Worm (Caenorhabditis elegans) whole organism, L3 larva: ENCODE data around the gene hyls-1.

Source experiments
- aly-2 ChIP-seq: fragments of 150-350 bp; optimal IDR thresholded peaks from 2 replicates; lab custom pipeline; 2014; ENCODE audit warnings: missing biosample characterization, missing genetic modification characterization
- ama-1 ChIP-seq: fragments of 150-350 bp; optimal IDR thresholded peaks from 2 replicates; lab custom pipeline; 2018
- egl-5 ChIP-seq: fragments of 150-350 bp; optimal IDR thresholded peaks from 2 replicates; lab custom pipeline; 2017; ENCODE audit warnings: missing biosample characterization, missing genetic modification reagents, missing genetic modification characterization, inconsistent platforms
- nhr-12 ChIP-seq: fragments of 150-350 bp; optimal IDR thresholded peaks from 2 replicates; lab custom pipeline; 2014; ENCODE audit warnings: missing biosample characterization, missing genetic modification characterization
- nhr-23 ChIP-seq: fragments of 150-350 bp; optimal IDR thresholded peaks from 2 replicates; lab custom pipeline; 2014; ENCODE audit warnings: missing biosample characterization, missing genetic modification reagents, missing genetic modification characterization
- nhr-77 ChIP-seq: fragments of 150-350 bp; optimal IDR thresholded peaks from 2 replicates; lab custom pipeline; 2014; ENCODE audit warnings: missing biosample characterization, missing genetic modification characterization
- tbx-2 ChIP-seq: sonication (generic microtip); optimal IDR thresholded peaks from 2 replicates; lab custom pipeline; 2016; ENCODE audit warnings: mild to moderate bottlenecking, missing genetic modification characterization, missing compliant biosample characterization
- unc-62 ChIP-seq: fragments of 150-350 bp; sonication (generic microtip); optimal IDR thresholded peaks from 4 replicates; lab custom pipeline; 2014; ENCODE audit warnings: missing biosample characterization, missing genetic modification reagents, missing genetic modification characterization

DNA sequence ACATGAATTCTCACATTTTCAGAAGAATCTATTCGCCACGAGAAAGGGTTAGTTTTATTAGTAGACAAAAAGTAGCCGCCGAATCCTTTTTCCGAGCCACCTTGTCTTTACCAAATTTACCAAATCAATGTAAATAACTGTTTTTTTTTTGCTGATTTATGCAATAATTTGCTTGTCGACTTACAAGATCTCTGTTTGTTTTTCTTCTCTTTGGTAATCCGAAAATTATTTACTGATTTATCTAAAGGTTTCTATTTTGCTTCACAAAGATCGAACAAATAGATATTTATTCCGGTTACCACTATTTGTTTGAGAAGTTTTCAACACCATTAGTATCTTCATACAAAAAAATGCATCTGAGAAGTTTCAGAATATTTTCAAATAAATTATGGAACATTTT is 28.8 kb downstream of the hyls-1 start, which contains the start of gene C13A2.7:
- no peak for TF ChIP-seq aly-2 (tag; lab: Kevin White, UChicago)
- no peak for TF ChIP-seq egl-5 (tag; lab: Kevin White, UChicago)
- TF ChIP-seq nhr-23 = no peak
- no peak for TF ChIP-seq ama-1 (lab: Kevin White, UChicago)
- TF ChIP-seq nhr-12 = no peak
- TF ChIP-seq unc-62 (GFP tag; lab: Kevin White, UChicago) = no peak
- TF ChIP-seq tbx-2 (tag; lab: Kevin White, UChicago) = no peak
- no peak for TF ChIP-seq nhr-77 (tag; lab: Kevin White, UChicago)
